Worm (Caenorhabditis elegans): ENCODE results near the gene ins-15.

ce11 chrII:6705593-6706228 is 38.8 kb downstream of the ins-15 start, which contains the start of gene rpy-1:
- no peak for TF ChIP-seq flt-1 (GFP tag; IDR thresholded peaks at IDR 0.05)
- TF ChIP-seq tab-1 (GFP tag; IDR thresholded peaks at IDR 0.05): no peak
- no peak for TF ChIP-seq klf-2 (GFP tag; conservative IDR thresholded peaks at IDR 0.05)
- no peak for TF ChIP-seq T22C8.4 (GFP tag; IDR thresholded peaks at IDR 0.05)
- TF ChIP-seq ztf-23 (GFP tag; IDR thresholded peaks at IDR 0.05): no peak
